Fruit fly (Drosophila melanogaster) whole organism, prepupa: ENCODE results near the gene Polr3C.

Experiments
- Blimp-1 ChIP-seq: fragments of 200-800 bp; sonication (Bioruptor generic); optimal IDR thresholded peaks from 3 replicates; lab custom pipeline; 2017; ENCODE audit warnings: missing biosample characterization, missing genetic modification characterization, mild to moderate bottlenecking, moderate library complexity, missing genetic modification reagents
- CG11294 ChIP-seq: fragments of 200-800 bp; sonication (Bioruptor generic); IDR thresholded peaks from 2 replicates; pipeline ENCODE4 v1.3.6; 2022; ENCODE audit warnings: missing biosample characterization, missing genetic modification characterization
- CG1621 ChIP-seq: fragments of 200-800 bp; sonication (Bioruptor generic); optimal IDR thresholded peaks from 3 replicates; lab custom pipeline; 2018; ENCODE audit warnings: missing biosample characterization, mild to moderate bottlenecking, missing genetic modification characterization
- Sox15 ChIP-seq: fragments of 200-800 bp; sonication (Bioruptor generic); optimal IDR thresholded peaks from 3 replicates; lab custom pipeline; 2016; ENCODE audit warnings: missing biosample characterization, missing genetic modification characterization
- acj6 ChIP-seq: fragments of 200-800 bp; sonication (Bioruptor generic); optimal IDR thresholded peaks from 3 replicates; lab custom pipeline; 2016; ENCODE audit warnings: missing biosample characterization, missing genetic modification characterization
- spab ChIP-seq: fragments of 200-800 bp; sonication (Bioruptor generic); optimal IDR thresholded peaks from 2 replicates; lab custom pipeline; 2017; ENCODE audit warnings: missing biosample characterization, mild to moderate bottlenecking, missing genetic modification characterization, missing genetic modification reagents
- topi ChIP-seq: fragments of 200-800 bp; sonication (Bioruptor generic); optimal IDR thresholded peaks from 3 replicates; lab custom pipeline; 2016; ENCODE audit warnings: missing biosample characterization, missing genetic modification characterization

dm6 chr3R:12443769-12444168 is 16.4 kb upstream of the Polr3C start:
- TF ChIP-seq Blimp-1 (GFP tag; lab: Kevin White, UChicago) (no peak), Sox15 (GFP tag; lab: Kevin White, UChicago) (no peak), CG1621 (tag; lab: Kevin White, UChicago) (no peak), topi (GFP tag; lab: Kevin White, UChicago) (no peak), CG11294 (GFP tag; lab: Robert Waterston, UW) (no peak), spab (no peak), acj6 (GFP tag; lab: Kevin White, UChicago) (no peak)
